Fruit fly (Drosophila melanogaster) whole organism, pupa: ENCODE results near the gene armi.

ENCODE experiments used
- CG10348 ChIP-seq: fragments of 200-800 bp; sonication (Bioruptor generic); IDR thresholded peaks from 2 replicates; pipeline ENCODE4 v1.3.6; 2022; ENCODE audit warnings: missing biosample characterization, missing genetic modification characterization
- CG12605 ChIP-seq: fragments of 200-800 bp; sonication (Bioruptor generic); IDR thresholded peaks from 2 replicates; pipeline ENCODE4 v1.3.6; 2022; ENCODE audit warnings: missing biosample characterization, missing genetic modification characterization
- CG13204 ChIP-seq: fragments of 200-800 bp; sonication (Bioruptor generic); optimal IDR thresholded peaks from 2 replicates; lab custom pipeline; 2018; ENCODE audit warnings: missing biosample characterization, mild to moderate bottlenecking, missing genetic modification characterization, moderate library complexity
- CG15710 ChIP-seq: fragments of 200-800 bp; sonication (Bioruptor generic); optimal IDR thresholded peaks from 2 replicates; lab custom pipeline; 2018; ENCODE audit warnings: missing biosample characterization, mild to moderate bottlenecking, missing genetic modification characterization, moderate library complexity
- CG32121 ChIP-seq: fragments of 200-800 bp; sonication (Bioruptor generic); IDR thresholded peaks from 2 replicates; pipeline ENCODE4 v1.3.6; 2022; ENCODE audit warnings: missing biosample characterization, missing genetic modification characterization
- CG4496 ChIP-seq: fragments of 200-800 bp; sonication (Bioruptor generic); IDR thresholded peaks from 3 replicates; pipeline ENCODE4 v1.3.6; 2022; ENCODE audit warnings: missing biosample characterization, missing genetic modification characterization
- CG8159 ChIP-seq: fragments of 200-800 bp; sonication (Bioruptor generic); optimal IDR thresholded peaks from 3 replicates; lab custom pipeline; 2018; ENCODE audit warnings: missing biosample characterization, mild to moderate bottlenecking, missing genetic modification characterization, moderate library complexity
- CG9948 ChIP-seq: fragments of 200-800 bp; sonication (Bioruptor generic); optimal IDR thresholded peaks from 2 replicates; lab custom pipeline; 2018; ENCODE audit warnings: missing biosample characterization, mild to moderate bottlenecking, missing genetic modification characterization, moderate library complexity
- EcR ChIP-seq: fragments of 200-800 bp; sonication (Bioruptor generic); optimal IDR thresholded peaks from 3 replicates; lab custom pipeline; 2019; ENCODE audit warnings: missing biosample characterization, missing genetic modification characterization, mild to moderate bottlenecking, moderate library complexity, missing genetic modification reagents
- Pif1A ChIP-seq: fragments of 200-800 bp; sonication (Bioruptor generic); optimal IDR thresholded peaks from 3 replicates; lab custom pipeline; 2016; ENCODE audit warnings: missing biosample characterization, missing genetic modification characterization
- Snoo ChIP-seq: fragments of 200-800 bp; sonication (Bioruptor generic); optimal IDR thresholded peaks from 3 replicates; lab custom pipeline; 2017; ENCODE audit warnings: missing biosample characterization, mild to moderate bottlenecking, missing genetic modification characterization, inconsistent platforms
- fd96Ca ChIP-seq: fragments of 200-800 bp; sonication (Bioruptor generic); IDR thresholded peaks from 3 replicates; pipeline ENCODE4 v1.3.6; 2022; ENCODE audit warnings: missing biosample characterization, missing genetic modification characterization
- gl ChIP-seq: fragments of 200-800 bp; sonication (Bioruptor generic); optimal IDR thresholded peaks from 2 replicates; lab custom pipeline; 2018; ENCODE audit warnings: missing biosample characterization, mild to moderate bottlenecking, missing genetic modification characterization
- rn ChIP-seq: fragments of 200-800 bp; sonication (Bioruptor generic); IDR thresholded peaks from 2 replicates; pipeline ENCODE4 v1.3.6; 2022; ENCODE audit warnings: missing biosample characterization, missing genetic modification characterization

DNA sequence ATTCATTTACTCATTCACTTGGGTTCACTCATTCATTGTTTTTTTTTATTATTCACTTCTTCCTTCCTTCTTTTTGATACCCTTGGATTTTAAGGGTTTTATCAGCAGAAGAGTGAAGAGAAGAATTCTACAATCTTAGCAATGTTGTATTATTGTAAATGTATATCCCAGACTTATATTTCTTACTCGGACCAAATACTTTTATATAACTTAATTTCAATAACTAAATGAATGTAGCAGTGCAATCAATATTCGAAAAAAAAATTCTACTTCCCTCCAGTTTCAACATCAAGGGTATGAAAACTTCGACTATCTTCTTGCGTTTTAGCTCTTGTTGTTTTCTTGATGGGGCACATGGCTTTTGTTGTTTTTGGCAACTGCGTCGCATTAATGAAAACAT is 10.7 kb upstream of the armi start:
- TF ChIP-seq EcR (peak; percentile 4), CG8159 (tag; lab: Kevin White, UChicago) (peak; percentile 33), CG12605 (GFP tag; lab: Robert Waterston, UW) (no peak), CG32121 (GFP tag; lab: Robert Waterston, UW) (no peak), CG10348 (GFP tag; lab: Robert Waterston, UW) (no peak), CG15710 (tag; lab: Kevin White, UChicago) (peak; percentile 48), Snoo (tag; lab: Kevin White, UChicago) (peak; percentile 45), CG4496 (no peak), gl (tag; lab: Kevin White, UChicago) (no peak), rn (GFP tag; lab: Robert Waterston, UW) (no peak), CG13204 (no peak), fd96Ca (no peak), CG9948 (tag; lab: Kevin White, UChicago) (no peak), Pif1A (GFP tag; lab: Kevin White, UChicago) (peak; percentile 25)
